Fruit fly (Drosophila melanogaster): ENCODE results near the gene LManI.

DNA sequence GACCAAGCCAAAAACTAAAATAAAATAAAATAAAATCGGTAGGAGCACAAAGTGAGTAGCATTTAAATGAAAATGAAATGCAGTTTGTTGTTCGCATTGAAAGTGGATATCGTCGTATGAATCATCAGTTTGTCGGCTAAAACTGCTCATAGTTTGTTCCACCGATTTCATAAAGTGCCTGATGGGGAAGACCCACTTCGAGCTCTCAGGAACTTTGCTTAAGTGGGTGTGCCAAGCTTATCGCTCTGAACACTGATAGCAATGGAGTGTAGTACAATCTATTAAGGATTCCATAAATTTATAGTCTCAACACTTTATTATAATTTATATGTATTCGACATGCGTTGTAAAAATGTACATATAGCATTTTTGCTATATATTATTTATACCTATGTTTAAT lies 45.8 kb upstream of the LManI start:
- TF ChIP-seq CG9948 (tag; optimal IDR thresholded peaks at IDR 0.05) (no peak), Pif1A (GFP tag; optimal IDR thresholded peaks at IDR 0.05) (no peak), Snoo (tag; optimal IDR thresholded peaks at IDR 0.05) (no peak), CG14655 (GFP tag; optimal IDR thresholded peaks at IDR 0.05) (no peak), EcR (GFP tag; optimal IDR thresholded peaks at IDR 0.05) (no peak), CG12605 (GFP tag; IDR thresholded peaks at IDR 0.05) (0 out of 2 replicates have a peak, but pooled peaks have one; percentile 10), CG8159 (tag; optimal IDR thresholded peaks at IDR 0.05) (no peak)

Measured in whole organism, pupa.